Fruit fly (Drosophila melanogaster) whole organism: ENCODE data around the gene isoQC.

ENCODE experiments used
- Dll ChIP-seq: fragments of >200 bp; optimal IDR thresholded peaks from 2 replicates; lab custom pipeline; 2017
- pan ChIP-seq: fragments of >200 bp; optimal IDR thresholded peaks from 2 replicates; lab custom pipeline; 2017
- psq ChIP-seq: fragments of >200 bp; optimal IDR thresholded peaks from 2 replicates; lab custom pipeline; 2017

- TF ChIP-seq Dll (lab: Kevin White, UChicago) (no peak), psq (lab: Kevin White, UChicago) (no peak), pan (lab: Kevin White, UChicago) (no peak)
Measured at dm6 chr3L:20471499-20472313, 2.6 kb upstream of the isoQC start.
